Worm (Caenorhabditis elegans): ENCODE measurements around the gene C28G1.10.

Gene C28G1.10

ce11 chrX:8820643-8821042 lies 26.3 kb upstream of the C28G1.10 start (continued):
- TF ChIP-seq ZK337.2 (GFP tag; IDR thresholded peaks at IDR 0.05) (no peak), cey-2 (tag; optimal IDR thresholded peaks at IDR 0.05; ENCODE audit: borderline replicate concordance, insufficient read depth) (no peak), R02D3.7 (tag; optimal IDR thresholded peaks at IDR 0.05) (no peak), ceh-28 (tag; optimal IDR thresholded peaks at IDR 0.05) (no peak), lin-15B (tag; optimal IDR thresholded peaks at IDR 0.05) (no peak), F37D6.2 (tag; optimal IDR thresholded peaks at IDR 0.05) (no peak)

ce11 chrX:8824437-8824836 lies 22.5 kb upstream of the C28G1.10 start, which contains the start of gene ifd-1:
Gene ifd-1 (minus strand): TSS chrX:8824448.
- TF ChIP-seq ceh-44 (GFP tag; IDR thresholded peaks at IDR 0.05) (no peak), nhr-48 (tag; optimal IDR thresholded peaks at IDR 0.05) (peak; percentile 10), dmd-6 (GFP tag; IDR thresholded peaks at IDR 0.05) (peak; percentile 51; the same call in 1 of the 2 replicates), dve-1 (tag; optimal IDR thresholded peaks at IDR 0.05; ENCODE audit: insufficient read depth) (peak; percentile 82), snpc-1.2 (GFP tag; IDR thresholded peaks at IDR 0.05) (no peak), lsy-2 (tag; optimal IDR thresholded peaks at IDR 0.05) (peak in 1 of 2 experiments; percentile 11), mxl-2 (GFP tag; conservative IDR thresholded peaks at IDR 0.05) (no peak), spr-3 (GFP tag; optimal IDR thresholded peaks at IDR 0.05) (no peak), ZK546.5 (tag; optimal IDR thresholded peaks at IDR 0.05) (no peak), zag-1 (tag; optimal IDR thresholded peaks at IDR 0.05) (no peak), nhr-10 (tag; optimal IDR thresholded peaks at IDR 0.05) (no peak), F44E2.7 (GFP tag; IDR thresholded peaks at IDR 0.05) (no peak), nhr-237 (tag; optimal IDR thresholded peaks at IDR 0.05) (no peak), nhr-77 (tag; optimal IDR thresholded peaks at IDR 0.05) (peak; percentile 40), php-3 (GFP tag; IDR thresholded peaks at IDR 0.05) (peak; percentile 66; the same call in 1 of the 2 replicates), arid-1 (GFP tag; conservative IDR thresholded peaks at IDR 0.05) (no peak), lin-13 (GFP tag; optimal IDR thresholded peaks at IDR 0.05) (no peak), nhr-28 (tag; optimal IDR thresholded peaks at IDR 0.05) (peak; percentile 81), F49E8.2 (tag; optimal IDR thresholded peaks at IDR 0.05; ENCODE audit: borderline replicate concordance) (no peak), Y48G9A.11 (GFP tag; IDR thresholded peaks at IDR 0.05) (no peak), F37D6.2 (tag; optimal IDR thresholded peaks at IDR 0.05) (no peak), F10B5.3 (tag; optimal IDR thresholded peaks at IDR 0.05) (no peak), ztf-11 (tag; optimal IDR thresholded peaks at IDR 0.05) (no peak), ceh-62 (tag; optimal IDR thresholded peaks at IDR 0.05) (no peak), dpl-1 (GFP tag; optimal IDR thresholded peaks at IDR 0.05) (no peak), nhr-25 (tag; optimal IDR thresholded peaks at IDR 0.05; ENCODE audit: borderline replicate concordance, insufficient read depth) (no peak), fkh-10 (GFP tag; optimal IDR thresholded peaks at IDR 0.05) (no peak), jun-1 (tag; optimal IDR thresholded peaks at IDR 0.05) (no peak), Y75B8A.6 (GFP tag; IDR thresholded peaks at IDR 0.05) (no peak), lin-39 (tag; optimal IDR thresholded peaks at IDR 0.05) (no peak), set-16 (GFP tag; IDR thresholded peaks at IDR 0.05) (no peak), lin-15B (tag; optimal IDR thresholded peaks at IDR 0.05) (no peak), R02D3.7 (tag; optimal IDR thresholded peaks at IDR 0.05) (no peak), aha-1 (tag) (peak; percentile 43), mep-1 (tag; optimal IDR thresholded peaks at IDR 0.05) (no peak), hlh-30 (tag; optimal IDR thresholded peaks at IDR 0.05; ENCODE audit: insufficient read depth) (peak; percentile 23), nhr-6 (tag; optimal IDR thresholded peaks at IDR 0.05) (no peak), hlh-11 (tag; optimal IDR thresholded peaks at IDR 0.05) (peak; percentile 73), daf-16 (GFP tag; optimal IDR thresholded peaks at IDR 0.05) (no peak), daf-16 (tag; optimal IDR thresholded peaks at IDR 0.05) (peak; percentile 78), ceh-28 (tag; optimal IDR thresholded peaks at IDR 0.05) (no peak), egl-43 (GFP tag; IDR thresholded peaks at IDR 0.05) (no peak), hmg-1.1 (GFP tag; IDR thresholded peaks at IDR 0.05) (no peak), mxl-3 (GFP tag; optimal IDR thresholded peaks at IDR 0.05) (peak; percentile 16), tra-1 (GFP tag; IDR thresholded peaks at IDR 0.05) (0 out of 2 replicates have a peak, but pooled peaks have one; percentile 38), snpc-4 (tag; optimal IDR thresholded peaks at IDR 0.05) (no peak), skn-1 (tag; optimal IDR thresholded peaks at IDR 0.05) (no peak), pqm-1 (tag; optimal IDR thresholded peaks at IDR 0.05) (peak; percentile 98)

All from whole organism, L4 larva.